Fruit fly (Drosophila melanogaster) whole organism, prepupa: ENCODE data around the gene SelG.
A peak's percentile ranks its signal among the peaks of the same experiment; 100 is the strongest.

Experiments used
- Blimp-1 ChIP-seq: fragments of 200-800 bp; sonication (Bioruptor generic); optimal IDR thresholded peaks from 3 replicates; lab custom pipeline; 2017; ENCODE audit warnings: missing biosample characterization, missing genetic modification characterization, mild to moderate bottlenecking, moderate library complexity, missing genetic modification reagents
- CG10631 ChIP-seq: fragments of 200-800 bp; sonication (Bioruptor generic); optimal IDR thresholded peaks from 2 replicates; lab custom pipeline; 2016; ENCODE audit warnings: missing biosample characterization, missing genetic modification characterization
- CG11294 ChIP-seq: fragments of 200-800 bp; sonication (Bioruptor generic); IDR thresholded peaks from 2 replicates; pipeline ENCODE4 v1.3.6; 2022; ENCODE audit warnings: missing biosample characterization, missing genetic modification characterization
- CG11902 ChIP-seq: fragments of 200-800 bp; sonication (Bioruptor generic); optimal IDR thresholded peaks from 3 replicates; lab custom pipeline; 2016; ENCODE audit warnings: missing biosample characterization, missing genetic modification characterization
- CG15336 ChIP-seq: fragments of 200-800 bp; sonication (Bioruptor generic); IDR thresholded peaks from 2 replicates; pipeline ENCODE4 v1.3.6; 2022; ENCODE audit warnings: missing biosample characterization, missing genetic modification characterization
- CG16779 ChIP-seq: fragments of 200-800 bp; sonication (Bioruptor generic); optimal IDR thresholded peaks from 3 replicates; lab custom pipeline; 2017; ENCODE audit warnings: missing biosample characterization, mild to moderate bottlenecking, missing genetic modification characterization
- CG3032 ChIP-seq: fragments of 200-800 bp; optimal IDR thresholded peaks from 2 replicates; lab custom pipeline; 2019; ENCODE audit warnings: missing biosample characterization, mild to moderate bottlenecking, missing genetic modification characterization, moderate library complexity
- CG31627 ChIP-seq: fragments of 200-800 bp; sonication (Bioruptor generic); optimal IDR thresholded peaks from 3 replicates; lab custom pipeline; 2016; ENCODE audit warnings: missing biosample characterization, missing genetic modification characterization
- CG32006 ChIP-seq: fragments of 200-800 bp; sonication (Bioruptor generic); optimal IDR thresholded peaks from 3 replicates; lab custom pipeline; 2017; ENCODE audit warnings: missing biosample characterization, mild to moderate bottlenecking, missing genetic modification characterization
- CG34406 ChIP-seq: fragments of 200-800 bp; sonication (Bioruptor generic); optimal IDR thresholded peaks from 3 replicates; lab custom pipeline; 2016; ENCODE audit warnings: missing biosample characterization, missing genetic modification characterization
- CG3919 ChIP-seq: fragments of 200-800 bp; sonication (Bioruptor generic); optimal IDR thresholded peaks from 3 replicates; lab custom pipeline; 2016; ENCODE audit warnings: missing biosample characterization, missing genetic modification characterization
- CG4318 ChIP-seq: fragments of 200-800 bp; sonication (Bioruptor generic); optimal IDR thresholded peaks from 3 replicates; lab custom pipeline; 2017; ENCODE audit warnings: missing biosample characterization, mild to moderate bottlenecking, missing genetic modification characterization
- CG6163 ChIP-seq: fragments of 200-800 bp; sonication (Bioruptor generic); IDR thresholded peaks from 3 replicates; pipeline ENCODE4 v1.3.6; 2022; ENCODE audit warnings: missing biosample characterization, missing genetic modification characterization
- CG6792 ChIP-seq: fragments of 200-800 bp; sonication (Bioruptor generic); optimal IDR thresholded peaks from 3 replicates; lab custom pipeline; 2016; ENCODE audit warnings: missing biosample characterization, missing genetic modification characterization
- CG6808 ChIP-seq: fragments of 200-800 bp; sonication (Bioruptor generic); optimal IDR thresholded peaks from 3 replicates; lab custom pipeline; 2017; ENCODE audit warnings: missing biosample characterization, missing genetic modification characterization, mild to moderate bottlenecking, moderate library complexity, missing genetic modification reagents
- CG8119 ChIP-seq: fragments of 200-800 bp; sonication (Bioruptor generic); IDR thresholded peaks from 3 replicates; pipeline ENCODE4 v1.3.6; 2022; ENCODE audit warnings: missing biosample characterization, missing genetic modification characterization
- CG8632 ChIP-seq: fragments of 200-800 bp; sonication (Bioruptor generic); optimal IDR thresholded peaks from 3 replicates; lab custom pipeline; 2016; ENCODE audit warnings: missing biosample characterization, missing genetic modification characterization
- CG9139 ChIP-seq: fragments of 200-800 bp; sonication (Bioruptor generic); optimal IDR thresholded peaks from 3 replicates; lab custom pipeline; 2017; ENCODE audit warnings: missing biosample characterization, mild to moderate bottlenecking, missing genetic modification characterization
- Eip75B ChIP-seq: fragments of 200-800 bp; sonication (Bioruptor generic); optimal IDR thresholded peaks from 3 replicates; lab custom pipeline; 2016; ENCODE audit warnings: missing biosample characterization, missing genetic modification characterization
- Eip78C ChIP-seq: fragments of 200-800 bp; sonication (Bioruptor generic); peaks from one replicate; lab custom pipeline; 2016; ENCODE audit warnings: missing biosample characterization, missing genetic modification characterization
- Eip93F ChIP-seq: fragments of 200-800 bp; sonication (Bioruptor generic); optimal IDR thresholded peaks from 2 replicates; lab custom pipeline; 2016; ENCODE audit warnings: missing biosample characterization, mild to moderate bottlenecking, missing genetic modification characterization
- Ets96B ChIP-seq: fragments of 200-800 bp; optimal IDR thresholded peaks from 2 replicates; lab custom pipeline; 2019; ENCODE audit warnings: missing biosample characterization, mild to moderate bottlenecking, missing genetic modification characterization, moderate library complexity
- Gug ChIP-seq: fragments of 200-800 bp; sonication (Bioruptor generic); IDR thresholded peaks from 2 replicates; pipeline ENCODE4 v1.3.6; 2022; ENCODE audit warnings: missing biosample characterization, missing genetic modification characterization
- Hr38 ChIP-seq: sonication (Bioruptor generic); optimal IDR thresholded peaks from 2 replicates; lab custom pipeline; 2016; ENCODE audit warnings: missing biosample characterization, missing genetic modification characterization
- Hr39 ChIP-seq: fragments of 200-800 bp; sonication (Bioruptor generic); optimal IDR thresholded peaks from 2 replicates; lab custom pipeline; 2016; ENCODE audit warnings: missing biosample characterization, missing genetic modification characterization
- Hr4 ChIP-seq: fragments of 200-800 bp; sonication (Bioruptor generic); optimal IDR thresholded peaks from 3 replicates; lab custom pipeline; 2016; ENCODE audit warnings: missing biosample characterization, missing genetic modification characterization
- Lpt ChIP-seq: fragments of 200-800 bp; sonication (Bioruptor generic); optimal IDR thresholded peaks from 3 replicates; lab custom pipeline; 2016; ENCODE audit warnings: missing biosample characterization, missing genetic modification characterization
- OdsH ChIP-seq: fragments of 200-800 bp; sonication (Bioruptor generic); optimal IDR thresholded peaks from 3 replicates; lab custom pipeline; 2016; ENCODE audit warnings: missing biosample characterization, missing genetic modification characterization
- Smox ChIP-seq: fragments of 200-800 bp; sonication (Bioruptor generic); optimal IDR thresholded peaks from 3 replicates; lab custom pipeline; 2016; ENCODE audit warnings: missing biosample characterization, missing genetic modification characterization
- Sox102F ChIP-seq: fragments of 200-800 bp; sonication (Bioruptor generic); optimal IDR thresholded peaks from 2 replicates; lab custom pipeline; 2016; ENCODE audit warnings: missing biosample characterization, mild to moderate bottlenecking, missing genetic modification characterization
- Sox14 ChIP-seq: fragments of 200-800 bp; sonication (Bioruptor generic); optimal IDR thresholded peaks from 3 replicates; lab custom pipeline; 2016; ENCODE audit warnings: missing biosample characterization, missing genetic modification characterization
- Sox15 ChIP-seq: fragments of 200-800 bp; sonication (Bioruptor generic); optimal IDR thresholded peaks from 3 replicates; lab custom pipeline; 2016; ENCODE audit warnings: missing biosample characterization, missing genetic modification characterization
- achi ChIP-seq: fragments of 200-800 bp; sonication (Bioruptor generic); optimal IDR thresholded peaks from 3 replicates; lab custom pipeline; 2016; ENCODE audit warnings: missing biosample characterization, missing genetic modification characterization
- acj6 ChIP-seq: fragments of 200-800 bp; sonication (Bioruptor generic); optimal IDR thresholded peaks from 3 replicates; lab custom pipeline; 2016; ENCODE audit warnings: missing biosample characterization, missing genetic modification characterization
- cyc ChIP-seq: fragments of 200-800 bp; sonication (Bioruptor generic); optimal IDR thresholded peaks from 3 replicates; lab custom pipeline; 2016; ENCODE audit warnings: missing biosample characterization, missing genetic modification characterization
- dsx ChIP-seq: fragments of 200-800 bp; optimal IDR thresholded peaks from 3 replicates; lab custom pipeline; 2019; ENCODE audit warnings: missing biosample characterization, mild to moderate bottlenecking, missing genetic modification characterization, moderate library complexity; ENCODE audit not compliant: poor library complexity, severe bottlenecking
- eg ChIP-seq: fragments of 200-800 bp; sonication (Bioruptor generic); IDR thresholded peaks from 3 replicates; pipeline ENCODE4 v1.3.6; 2022; ENCODE audit warnings: missing biosample characterization, missing genetic modification characterization
- esn ChIP-seq: fragments of 200-800 bp; sonication (Bioruptor generic); optimal IDR thresholded peaks from 2 replicates; lab custom pipeline; 2016; ENCODE audit warnings: missing biosample characterization, mild to moderate bottlenecking, missing genetic modification characterization, moderate library complexity
- fd59A ChIP-seq: fragments of 200-800 bp; sonication (Bioruptor generic); optimal IDR thresholded peaks from 2 replicates; lab custom pipeline; 2017; ENCODE audit warnings: missing biosample characterization, mild to moderate bottlenecking, missing genetic modification characterization, missing genetic modification reagents
- fkh ChIP-seq: fragments of 200-800 bp; sonication (Bioruptor generic); optimal IDR thresholded peaks from 3 replicates; lab custom pipeline; 2017; ENCODE audit warnings: missing biosample characterization, mild to moderate bottlenecking, missing genetic modification characterization, moderate library complexity
- lz ChIP-seq: fragments of 200-800 bp; sonication (Bioruptor generic); optimal IDR thresholded peaks from 3 replicates; lab custom pipeline; 2016; ENCODE audit warnings: missing biosample characterization, missing genetic modification characterization
- net ChIP-seq: fragments of 200-800 bp; sonication (Bioruptor generic); optimal IDR thresholded peaks from 3 replicates; lab custom pipeline; 2016; ENCODE audit warnings: missing biosample characterization, missing genetic modification characterization
- salr ChIP-seq, 2 experiments: fragments of 200-800 bp; sonication (Bioruptor generic); optimal IDR thresholded peaks; 3 replicates each; lab custom pipeline; 2016 to 2018; ENCODE audit warnings: missing biosample characterization in 2 of 2, missing genetic modification characterization in 2 of 2, mild to moderate bottlenecking in 1 of 2
- spab ChIP-seq: fragments of 200-800 bp; sonication (Bioruptor generic); optimal IDR thresholded peaks from 2 replicates; lab custom pipeline; 2017; ENCODE audit warnings: missing biosample characterization, mild to moderate bottlenecking, missing genetic modification characterization, missing genetic modification reagents
- svp ChIP-seq: fragments of 200-800 bp; sonication (Bioruptor generic); peaks from one replicate; lab custom pipeline; 2016; ENCODE audit warnings: missing biosample characterization, missing genetic modification characterization
- vri ChIP-seq: fragments of 200-800 bp; sonication (Bioruptor generic); optimal IDR thresholded peaks from 3 replicates; lab custom pipeline; 2016; ENCODE audit warnings: missing biosample characterization, mild to moderate bottlenecking, missing genetic modification characterization

Gene SelG

DNA sequence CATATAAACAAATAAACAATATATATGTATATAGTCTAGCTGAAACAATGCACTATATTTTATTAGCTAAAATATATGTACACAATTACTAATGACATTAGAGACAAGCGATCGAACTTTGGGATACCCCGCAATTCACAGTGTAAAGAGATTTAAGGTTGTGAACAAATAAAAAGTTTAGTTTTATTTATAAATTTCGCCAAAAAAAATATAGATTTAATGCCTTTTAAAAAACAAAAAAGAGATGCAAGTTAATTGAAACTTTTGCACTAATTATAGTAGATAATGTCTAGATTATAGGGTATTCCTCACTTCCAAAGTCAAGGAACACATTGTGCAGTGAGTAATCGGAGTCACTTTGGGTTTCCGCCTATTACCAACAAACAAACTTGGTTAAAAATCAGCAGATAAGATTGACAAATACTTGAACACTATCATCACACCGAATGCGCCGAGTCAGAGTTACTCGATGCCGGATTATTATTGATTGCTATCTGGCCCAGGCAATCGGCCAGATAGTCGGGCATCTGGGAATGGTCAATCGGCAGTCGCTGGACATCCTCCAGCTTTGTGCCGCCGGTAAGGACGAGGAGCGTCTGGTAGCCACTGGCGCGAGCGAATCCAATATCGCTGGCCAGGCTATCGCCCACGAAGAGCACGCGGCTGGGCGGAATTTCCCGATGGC, 11.8 kb upstream of the SelG start:
- TF ChIP-seq CG8632: no peak
- peak; percentile 34 for TF ChIP-seq Eip78C (GFP tag; lab: Kevin White, UChicago)

DNA sequence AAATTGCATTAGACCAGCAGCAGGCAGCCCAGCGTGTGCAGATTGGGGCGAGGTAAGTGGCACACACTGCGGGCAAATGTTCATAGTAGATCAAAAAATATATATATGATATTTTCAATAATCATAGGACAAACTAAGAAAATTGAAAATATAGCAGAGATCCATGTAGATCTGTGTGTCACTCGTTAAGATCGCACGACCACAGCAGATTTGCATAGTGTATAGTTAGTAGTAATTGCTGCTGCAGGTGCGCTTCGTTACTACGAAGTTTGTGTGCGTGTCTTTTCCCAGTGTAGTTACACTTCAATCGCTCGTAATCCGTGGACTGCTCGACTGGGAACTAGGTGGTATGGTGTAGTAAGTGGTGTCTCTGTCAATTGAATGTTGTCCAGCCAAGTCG, 9.9 kb upstream of the SelG start, which contains the start of gene CG10352:
Gene CG10352, minus strand, starts transcription at position 4 of the 400 bp plus-strand sequence.
- TF ChIP-seq Lpt (GFP tag; lab: Kevin White, UChicago) (no peak), esn (no peak), CG4318 (GFP tag; lab: Kevin White, UChicago) (no peak), CG34406 (no peak), Ets96B (no peak), Hr38 (GFP tag; lab: Kevin White, UChicago) (no peak), CG6792 (GFP tag; lab: Kevin White, UChicago) (no peak), Blimp-1 (GFP tag; lab: Kevin White, UChicago) (no peak), CG31627 (no peak), vri (GFP tag; lab: Kevin White, UChicago) (no peak), CG8119 (GFP tag; lab: Robert Waterston, UW) (peak; percentile 45), eg (GFP tag; lab: Robert Waterston, UW) (no peak), CG15336 (peak; percentile 57), fd59A (GFP tag; lab: Kevin White, UChicago) (no peak), acj6 (GFP tag; lab: Kevin White, UChicago) (no peak), CG8632 (no peak), Sox15 (GFP tag; lab: Kevin White, UChicago) (no peak), Hr39 (GFP tag; lab: Kevin White, UChicago) (no peak), Sox14 (GFP tag; lab: Kevin White, UChicago) (no peak), cyc (no peak), net (no peak), CG11294 (GFP tag; lab: Robert Waterston, UW) (no peak), Smox (GFP tag; lab: Kevin White, UChicago) (no peak), Eip93F (GFP tag; lab: Kevin White, UChicago) (no peak), CG3919 (GFP tag; lab: Kevin White, UChicago) (no peak), CG32006 (GFP tag; lab: Kevin White, UChicago) (no peak), achi (GFP tag; lab: Kevin White, UChicago) (no peak), CG11902 (GFP tag; lab: Kevin White, UChicago) (no peak), lz (GFP tag; lab: Kevin White, UChicago) (no peak), svp (GFP tag; lab: Kevin White, UChicago) (no peak), dsx (GFP tag; lab: Kevin White, UChicago) (no peak), CG6163 (GFP tag; lab: Robert Waterston, UW) (0 out of 3 replicates have a peak, but pooled peaks have one; percentile 42), CG16779 (tag; lab: Kevin White, UChicago) (no peak), CG10631 (no peak), Gug (GFP tag; lab: Robert Waterston, UW) (peak; percentile 16; the same call in 1 of the 2 replicates), salr (GFP tag; optimal IDR thresholded peaks at IDR 0.05; lab: Kevin White, UChicago) (no peak), CG3032 (tag; lab: Kevin White, UChicago) (no peak), spab (no peak), Sox102F (GFP tag; lab: Kevin White, UChicago) (no peak), CG6808 (GFP tag; lab: Kevin White, UChicago) (no peak), OdsH (GFP tag; lab: Kevin White, UChicago) (no peak), Eip75B (no peak), Hr4 (peak; percentile 12), CG9139 (no peak), Eip78C (GFP tag; lab: Kevin White, UChicago) (peak; percentile 18), fkh (no peak)
- TF ChIP-seq, all 60 proteins: peak for 6
